Worm (Caenorhabditis elegans): ENCODE measurements around the gene F56C3.4.

- no peak for TF ChIP-seq bed-1 (GFP tag; IDR thresholded peaks at IDR 0.05)
- no peak for TF ChIP-seq lin-40 (tag; optimal IDR thresholded peaks at IDR 0.05)
- TF ChIP-seq Y95B8A.8 (GFP tag; IDR thresholded peaks at IDR 0.05), result no peak
- no peak for TF ChIP-seq mes-4 (tag; optimal IDR thresholded peaks at IDR 0.05)
- TF ChIP-seq rcor-1 (GFP tag; IDR thresholded peaks at IDR 0.05), result no peak
- TF ChIP-seq bed-2 (GFP tag; IDR thresholded peaks at IDR 0.05), result no peak
- TF ChIP-seq nfya-1 (tag; optimal IDR thresholded peaks at IDR 0.05; ENCODE audit: borderline replicate concordance, insufficient read depth), result no peak
- no peak for TF ChIP-seq him-1 (tag; optimal IDR thresholded peaks at IDR 0.05)
Measured at ce11 chrX:1344321-1344720, 16.2 kb downstream of the F56C3.4 start, which contains the start of gene ins-39.

Measured in whole organism, young adult.